Worm (Caenorhabditis elegans) whole organism, mixed stage, embryonic: ENCODE measurements around the gene F49H6.15.

Experiments
- blmp-1 ChIP-seq: fragments of 150-350 bp; optimal IDR thresholded peaks from 2 replicates; lab custom pipeline; 2014; ENCODE audit warnings: missing biosample characterization, missing genetic modification characterization
- lsy-2 ChIP-seq: fragments of 150-350 bp; optimal IDR thresholded peaks from 2 replicates; lab custom pipeline; 2014; ENCODE audit warnings: missing biosample characterization, missing genetic modification characterization
- mep-1 ChIP-seq: fragments of 150-350 bp; optimal IDR thresholded peaks from 2 replicates; lab custom pipeline; 2017; ENCODE audit warnings: missing biosample characterization, missing genetic modification reagents, missing genetic modification characterization, inconsistent platforms
- nhr-76 ChIP-seq: sonication (generic microtip); optimal IDR thresholded peaks from 2 replicates; lab custom pipeline; 2017; ENCODE audit warnings: missing biosample characterization, missing genetic modification characterization
- unc-120 ChIP-seq: sonication (generic microtip); optimal IDR thresholded peaks from 2 replicates; lab custom pipeline; 2017; ENCODE audit warnings: missing genetic modification characterization, missing compliant biosample characterization; ENCODE audit not compliant: poor library complexity, severe bottlenecking
- unc-39 ChIP-seq: fragments of 150-350 bp; optimal IDR thresholded peaks from 2 replicates; lab custom pipeline; 2014; ENCODE audit warnings: missing biosample characterization, missing genetic modification characterization

DNA sequence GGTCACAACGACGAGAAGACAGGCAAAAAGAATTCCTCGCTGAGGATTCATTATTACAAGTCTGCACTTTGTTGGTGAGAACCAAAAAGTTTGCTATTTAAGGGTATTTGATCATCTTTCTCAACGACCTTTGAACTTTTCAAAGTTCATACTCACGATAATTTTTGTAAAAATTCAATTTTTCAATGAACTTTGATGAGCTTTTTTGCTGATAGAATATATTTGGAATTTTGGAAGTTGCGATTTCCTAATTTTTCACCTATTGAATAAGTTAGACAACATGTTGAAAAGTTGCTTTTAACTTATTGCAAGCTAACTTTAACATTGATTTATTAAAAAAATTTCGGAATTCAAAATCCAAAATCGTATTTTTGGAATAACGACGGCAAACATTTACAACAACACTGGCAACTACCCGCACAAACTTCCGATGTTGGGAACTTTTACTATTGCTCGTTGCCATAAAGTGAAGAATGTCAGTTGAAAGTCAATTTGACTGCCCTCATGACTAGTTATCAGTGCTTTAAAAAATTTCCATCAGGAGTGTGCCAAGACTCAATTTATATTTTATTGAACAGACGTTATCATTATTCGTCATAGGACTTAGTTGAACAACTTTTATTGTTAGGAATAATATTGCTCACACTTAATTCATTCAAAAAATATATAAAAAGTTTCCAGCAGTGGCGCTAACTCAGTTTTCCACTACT is 3.4 kb downstream of the F49H6.15 start, which contains the start of the genes F49H6.8 and F49H6.5:
- TF ChIP-seq unc-120 (tag; lab: Kevin White, UChicago), result no peak
- no peak for TF ChIP-seq mep-1 (tag; lab: Kevin White, UChicago)
- TF ChIP-seq nhr-76 (tag; lab: Kevin White, UChicago), result no peak
- TF ChIP-seq blmp-1, result no peak
- no peak for TF ChIP-seq unc-39 (tag; lab: Kevin White, UChicago)
- TF ChIP-seq lsy-2 (tag; lab: Kevin White, UChicago), result no peak
